Worm (Caenorhabditis elegans) whole organism, midembryonic: ENCODE measurements around the gene Y69A2AR.23.
A peak's percentile ranks its signal among the peaks of the same experiment; 100 is the strongest.

ENCODE experiments used
- T22C8.4 ChIP-seq: fragments of 200-800 bp; sonication (Bioruptor generic); IDR thresholded peaks from 2 replicates; pipeline ENCODE4 v1.3.6; 2022; ENCODE audit warnings: missing genetic modification characterization, missing compliant biosample characterization
- cog-1 ChIP-seq: sonication (generic microtip); optimal IDR thresholded peaks from 2 replicates; lab custom pipeline; 2016; ENCODE audit warnings: missing genetic modification characterization, missing compliant biosample characterization
- flt-1 ChIP-seq: fragments of 200-800 bp; sonication (Bioruptor generic); IDR thresholded peaks from 2 replicates; pipeline ENCODE4 v1.3.6; 2022; ENCODE audit warnings: missing genetic modification characterization, missing compliant biosample characterization
- klf-2 ChIP-seq: fragments of 200-800 bp; sonication (Bioruptor generic); conservative IDR thresholded peaks from 2 replicates; pipeline ENCODE4 v1.3.6; 2022; ENCODE audit warnings: missing genetic modification reagents, missing genetic modification characterization, missing compliant biosample characterization
- med-1 ChIP-seq: sonication (generic microtip); optimal IDR thresholded peaks from 2 replicates; lab custom pipeline; 2017; ENCODE audit warnings: missing genetic modification characterization, mild to moderate bottlenecking, missing compliant biosample characterization, antibody characterized with exemption, missing genetic modification reagents; ENCODE audit not compliant: insufficient read depth
- ref-1 ChIP-seq: fragments of 200-800 bp; sonication (Bioruptor generic); conservative IDR thresholded peaks from 2 replicates; pipeline ENCODE4 v1.3.6; 2022; ENCODE audit warnings: missing genetic modification reagents, missing genetic modification characterization, missing compliant biosample characterization
- tab-1 ChIP-seq: fragments of 200-800 bp; sonication (Bioruptor generic); IDR thresholded peaks from 2 replicates; pipeline ENCODE4 v1.3.6; 2022; ENCODE audit warnings: missing genetic modification characterization, missing compliant biosample characterization
- ztf-23 ChIP-seq: fragments of 200-800 bp; sonication (Bioruptor generic); IDR thresholded peaks from 2 replicates; pipeline ENCODE4 v1.3.6; 2022; ENCODE audit warnings: missing genetic modification reagents, missing genetic modification characterization, missing compliant biosample characterization
- ztf-29 ChIP-seq: fragments of 200-800 bp; sonication (Bioruptor generic); IDR thresholded peaks from 2 replicates; pipeline ENCODE4 v1.3.6; 2022; ENCODE audit warnings: missing genetic modification reagents, missing genetic modification characterization, missing compliant biosample characterization

Y69A2AR.23 gene

ce11 chrIV:2551418-2551817 is at the start of gene Y69A2AR.23:
Y69A2AR.23 (minus strand) TSS chrIV:2551684.
- peak; percentile 60 for TF ChIP-seq T22C8.4 (GFP tag; lab: Robert Waterston, UW)
- TF ChIP-seq ref-1 (GFP tag; lab: Robert Waterston, UW), result no peak
- no peak for TF ChIP-seq med-1

ce11 chrIV:2600841-2601240 is 49.4 kb upstream of the Y69A2AR.23 start, which contains the start of gene epg-9:
epg-9 (plus strand) TSS chrIV:2601141.
- no peak for TF ChIP-seq ztf-29
- TF ChIP-seq ref-1 (GFP tag; lab: Robert Waterston, UW), result no peak
- no peak for TF ChIP-seq flt-1 (GFP tag; lab: Robert Waterston, UW)
- TF ChIP-seq cog-1 (tag; lab: Kevin White, UChicago), result no peak
- TF ChIP-seq T22C8.4 (GFP tag; lab: Robert Waterston, UW), result no peak
- no peak for TF ChIP-seq med-1
- no peak for TF ChIP-seq klf-2 (GFP tag; lab: Robert Waterston, UW)
- TF ChIP-seq tab-1 (GFP tag; lab: Robert Waterston, UW), result no peak
- TF ChIP-seq ztf-23 (GFP tag; lab: Robert Waterston, UW), result no peak

ce11 chrIV:2599634-2600033 is 48.1 kb upstream of the Y69A2AR.23 start:
- peak; percentile 9; the same call in 1 of the 2 replicates for TF ChIP-seq T22C8.4 (GFP tag; lab: Robert Waterston, UW)
- no peak for TF ChIP-seq ref-1 (GFP tag; lab: Robert Waterston, UW)
- TF ChIP-seq ztf-23 (GFP tag; lab: Robert Waterston, UW), result no peak
- TF ChIP-seq flt-1 (GFP tag; lab: Robert Waterston, UW), result no peak
- TF ChIP-seq klf-2 (GFP tag; lab: Robert Waterston, UW), result no peak
- TF ChIP-seq cog-1 (tag; lab: Kevin White, UChicago), result no peak

ce11 chrIV:2597417-2597816 is 45.9 kb upstream of the Y69A2AR.23 start, which contains the start of gene Y69A2AR.47:
Y69A2AR.47 (plus strand) TSS chrIV:2597717.
- TF ChIP-seq cog-1 (tag; lab: Kevin White, UChicago) (no peak), T22C8.4 (GFP tag; lab: Robert Waterston, UW) (no peak), flt-1 (GFP tag; lab: Robert Waterston, UW) (no peak), klf-2 (GFP tag; lab: Robert Waterston, UW) (no peak), ref-1 (GFP tag; lab: Robert Waterston, UW) (no peak), tab-1 (GFP tag; lab: Robert Waterston, UW) (no peak), med-1 (no peak), ztf-29 (no peak), ztf-23 (GFP tag; lab: Robert Waterston, UW) (no peak)

- TF ChIP-seq med-1 (no peak), flt-1 (GFP tag; lab: Robert Waterston, UW) (no peak), ref-1 (GFP tag; lab: Robert Waterston, UW) (no peak), tab-1 (GFP tag; lab: Robert Waterston, UW) (no peak), T22C8.4 (GFP tag; lab: Robert Waterston, UW) (no peak), ztf-23 (GFP tag; lab: Robert Waterston, UW) (no peak), klf-2 (GFP tag; lab: Robert Waterston, UW) (no peak), cog-1 (tag; lab: Kevin White, UChicago) (no peak), ztf-29 (no peak)
Observed at ce11 chrIV:2581483-2581882, 30.0 kb upstream of the Y69A2AR.23 start, which contains the start of gene nhr-242. nhr-242 (minus strand) TSS chrIV:2581583.

- TF ChIP-seq flt-1 (GFP tag; lab: Robert Waterston, UW), result no peak
- TF ChIP-seq ztf-29, result no peak
- no peak for TF ChIP-seq T22C8.4 (GFP tag; lab: Robert Waterston, UW)
- no peak for TF ChIP-seq cog-1 (tag; lab: Kevin White, UChicago)
- TF ChIP-seq tab-1 (GFP tag; lab: Robert Waterston, UW), result no peak
- no peak for TF ChIP-seq med-1
- no peak for TF ChIP-seq ztf-23 (GFP tag; lab: Robert Waterston, UW)
- TF ChIP-seq klf-2 (GFP tag; lab: Robert Waterston, UW), result no peak
Observed at ce11 chrIV:2573122-2573521, 21.6 kb upstream of the Y69A2AR.23 start.

- TF ChIP-seq ztf-29 (no peak), T22C8.4 (GFP tag; lab: Robert Waterston, UW) (no peak), ref-1 (GFP tag; lab: Robert Waterston, UW) (no peak), cog-1 (tag; lab: Kevin White, UChicago) (no peak), ztf-23 (GFP tag; lab: Robert Waterston, UW) (no peak), med-1 (no peak), tab-1 (GFP tag; lab: Robert Waterston, UW) (no peak), klf-2 (GFP tag; lab: Robert Waterston, UW) (no peak), flt-1 (GFP tag; lab: Robert Waterston, UW) (no peak)
Observed at ce11 chrIV:2572107-2572506, 20.6 kb upstream of the Y69A2AR.23 start, which contains the start of gene Y69A2AR.51. Y69A2AR.51 (plus strand) TSS chrIV:2572407.

ce11 chrIV:2568267-2568666 is 16.8 kb upstream of the Y69A2AR.23 start, which contains the start of the genes Y69A2AR.25 and Y69A2AR.12:
Y69A2AR.25 (minus strand) TSS chrIV:2568367.
Y69A2AR.12 (plus strand) TSS chrIV:2568614.
- TF ChIP-seq T22C8.4 (GFP tag; lab: Robert Waterston, UW), result no peak
- TF ChIP-seq tab-1 (GFP tag; lab: Robert Waterston, UW), result no peak
- TF ChIP-seq med-1, result no peak
- no peak for TF ChIP-seq flt-1 (GFP tag; lab: Robert Waterston, UW)

- no peak for TF ChIP-seq ztf-29
Observed at ce11 chrIV:2563969-2564368, 12.5 kb upstream of the Y69A2AR.23 start, which contains the start of gene Y69A2AR.24. Y69A2AR.24 (minus strand) TSS chrIV:2564069.

ce11 chrIV:2562071-2562470 is 10.6 kb upstream of the Y69A2AR.23 start, which contains the start of gene Y69A2AR.50:
Y69A2AR.50 (plus strand) TSS chrIV:2562371.
- TF ChIP-seq cog-1 (tag; lab: Kevin White, UChicago) (no peak), ztf-29 (no peak), T22C8.4 (GFP tag; lab: Robert Waterston, UW) (no peak), med-1 (no peak), ztf-23 (GFP tag; lab: Robert Waterston, UW) (no peak), ref-1 (GFP tag; lab: Robert Waterston, UW) (no peak), tab-1 (GFP tag; lab: Robert Waterston, UW) (no peak), klf-2 (GFP tag; lab: Robert Waterston, UW) (no peak), flt-1 (GFP tag; lab: Robert Waterston, UW) (no peak)
